Worm (Caenorhabditis elegans) whole organism, L2 larva: ENCODE measurements around the gene nep-5.

Experiments used
- C34F6.9 ChIP-seq: fragments of 150-350 bp; optimal IDR thresholded peaks from 2 replicates; lab custom pipeline; 2014; ENCODE audit warnings: missing biosample characterization, missing genetic modification characterization
- F13H6.1 ChIP-seq: sonication (generic microtip); optimal IDR thresholded peaks from 2 replicates; lab custom pipeline; 2016; ENCODE audit warnings: missing genetic modification characterization, missing compliant biosample characterization
- Y55F3AM.14 ChIP-seq: fragments of 200-800 bp; sonication (Bioruptor generic); optimal IDR thresholded peaks from 2 replicates; lab custom pipeline; 2018; ENCODE audit warnings: mild to moderate bottlenecking, missing genetic modification characterization, missing compliant biosample characterization
- aly-2 ChIP-seq: fragments of 150-350 bp; optimal IDR thresholded peaks from 2 replicates; lab custom pipeline; 2014; ENCODE audit warnings: missing biosample characterization, missing genetic modification characterization
- blmp-1 ChIP-seq: sonication (generic microtip); optimal IDR thresholded peaks from 2 replicates; lab custom pipeline; 2017; ENCODE audit warnings: missing genetic modification characterization, mild to moderate bottlenecking, missing compliant biosample characterization, antibody characterized with exemption, moderate library complexity; ENCODE audit not compliant: insufficient read depth
- ceh-16 ChIP-seq: fragments of 150-350 bp; optimal IDR thresholded peaks from 2 replicates; lab custom pipeline; 2014; ENCODE audit warnings: missing biosample characterization, missing genetic modification characterization
- ceh-82 ChIP-seq: fragments of 150-350 bp; optimal IDR thresholded peaks from 2 replicates; lab custom pipeline; 2014; ENCODE audit warnings: missing biosample characterization, missing genetic modification characterization
- crh-2 ChIP-seq: sonication (generic microtip); optimal IDR thresholded peaks from 2 replicates; lab custom pipeline; 2017; ENCODE audit warnings: missing biosample characterization, missing genetic modification characterization
- dmd-4 ChIP-seq: sonication (generic microtip); optimal IDR thresholded peaks from 2 replicates; lab custom pipeline; 2017; ENCODE audit warnings: missing biosample characterization, missing genetic modification characterization
- elt-1 ChIP-seq: fragments of 150-350 bp; optimal IDR thresholded peaks from 2 replicates; lab custom pipeline; 2014; ENCODE audit warnings: missing biosample characterization, missing genetic modification characterization
- elt-3 ChIP-seq: sonication (generic microtip); optimal IDR thresholded peaks from 2 replicates; lab custom pipeline; 2017; ENCODE audit warnings: missing biosample characterization, missing genetic modification characterization
- fos-1 ChIP-seq: fragments of 150-350 bp; optimal IDR thresholded peaks from 2 replicates; lab custom pipeline; 2014; ENCODE audit warnings: missing biosample characterization, missing genetic modification characterization
- gmeb-1 ChIP-seq: fragments of 150-350 bp; optimal IDR thresholded peaks from 2 replicates; lab custom pipeline; 2014; ENCODE audit warnings: missing biosample characterization, missing genetic modification characterization
- lin-11 ChIP-seq: fragments of 150-350 bp; sonication (generic microtip); optimal IDR thresholded peaks from 2 replicates; lab custom pipeline; 2014; ENCODE audit warnings: missing biosample characterization, missing genetic modification characterization, inconsistent platforms, mixed read lengths
- lin-13 ChIP-seq: fragments of 150-350 bp; optimal IDR thresholded peaks from 2 replicates; lab custom pipeline; 2014; ENCODE audit warnings: missing biosample characterization, missing genetic modification reagents, missing genetic modification characterization
- lsy-2 ChIP-seq, 2 experiments: fragments of 150-350 bp in 1 of 2; sonication (generic microtip) in 1 of 2; optimal IDR thresholded peaks; 2 replicates each; lab custom pipeline; 2014 to 2017; ENCODE audit warnings: missing biosample characterization in 2 of 2, missing genetic modification characterization in 2 of 2
- mab-5 ChIP-seq: fragments of 150-350 bp; optimal IDR thresholded peaks from 2 replicates; lab custom pipeline; 2014; ENCODE audit warnings: missing biosample characterization, missing genetic modification characterization
- mbf-1 ChIP-seq: sonication (generic microtip); optimal IDR thresholded peaks from 2 replicates; lab custom pipeline; 2017; ENCODE audit warnings: missing biosample characterization, missing genetic modification characterization
- nhr-10 ChIP-seq: sonication (generic microtip); optimal IDR thresholded peaks from 2 replicates; lab custom pipeline; 2017; ENCODE audit warnings: missing biosample characterization, missing genetic modification characterization
- nhr-11 ChIP-seq: fragments of 150-350 bp; optimal IDR thresholded peaks from 2 replicates; lab custom pipeline; 2014; ENCODE audit warnings: missing biosample characterization, missing genetic modification characterization
- nhr-129 ChIP-seq: fragments of 150-350 bp; optimal IDR thresholded peaks from 2 replicates; lab custom pipeline; 2014; ENCODE audit warnings: missing biosample characterization, missing genetic modification characterization
- nhr-23 ChIP-seq: fragments of 150-350 bp; optimal IDR thresholded peaks from 2 replicates; lab custom pipeline; 2014; ENCODE audit warnings: missing biosample characterization, missing genetic modification reagents, missing genetic modification characterization
- nhr-237 ChIP-seq: fragments of 150-350 bp; optimal IDR thresholded peaks from 2 replicates; lab custom pipeline; 2014; ENCODE audit warnings: missing biosample characterization, missing genetic modification characterization
- nhr-6 ChIP-seq: fragments of 150-350 bp; optimal IDR thresholded peaks from 2 replicates; lab custom pipeline; 2014; ENCODE audit warnings: missing biosample characterization, missing genetic modification characterization
- nhr-77 ChIP-seq: fragments of 150-350 bp; optimal IDR thresholded peaks from 2 replicates; lab custom pipeline; 2014; ENCODE audit warnings: missing biosample characterization, missing genetic modification characterization
- sem-4 ChIP-seq: fragments of 150-350 bp; optimal IDR thresholded peaks from 2 replicates; lab custom pipeline; 2014; ENCODE audit warnings: missing biosample characterization, missing genetic modification reagents, missing genetic modification characterization
- skn-1 ChIP-seq: sonication (generic microtip); optimal IDR thresholded peaks from 2 replicates; lab custom pipeline; 2017; ENCODE audit warnings: missing biosample characterization, missing genetic modification characterization
- sma-3 ChIP-seq: sonication (generic microtip); optimal IDR thresholded peaks from 2 replicates; lab custom pipeline; 2016; ENCODE audit warnings: missing genetic modification reagents, missing genetic modification characterization, missing compliant biosample characterization
- sma-9 ChIP-seq, 2 experiments: fragments of 150-350 bp in 1 of 2; sonication (generic microtip) in 1 of 2; optimal IDR thresholded peaks; 2 replicates each; lab custom pipeline; 2014 to 2016; ENCODE audit warnings: missing genetic modification characterization in 2 of 2, mild to moderate bottlenecking in 1 of 2, missing biosample characterization in 1 of 2, missing compliant biosample characterization in 1 of 2, missing genetic modification reagents in 1 of 2, moderate library complexity in 1 of 2
- unc-39 ChIP-seq: fragments of 150-350 bp; optimal IDR thresholded peaks from 2 replicates; lab custom pipeline; 2014; ENCODE audit warnings: missing biosample characterization, missing genetic modification characterization
- unc-55 ChIP-seq: fragments of 150-350 bp; sonication (generic microtip); optimal IDR thresholded peaks from 3 replicates; lab custom pipeline; 2014; ENCODE audit warnings: missing biosample characterization, missing genetic modification reagents, missing genetic modification characterization
- unc-62 ChIP-seq: fragments of 150-350 bp; optimal IDR thresholded peaks from 2 replicates; lab custom pipeline; 2014; ENCODE audit warnings: missing biosample characterization, missing genetic modification reagents, missing genetic modification characterization
- zag-1 ChIP-seq: fragments of 150-350 bp; optimal IDR thresholded peaks from 2 replicates; lab custom pipeline; 2014; ENCODE audit warnings: missing biosample characterization, missing genetic modification characterization
- ztf-1 ChIP-seq: fragments of 200-800 bp; sonication (Bioruptor generic); conservative IDR thresholded peaks from 2 replicates; pipeline ENCODE4 v1.3.6; 2022; ENCODE audit warnings: missing genetic modification characterization, missing compliant biosample characterization
- ztf-11 ChIP-seq: sonication (generic microtip); optimal IDR thresholded peaks from 2 replicates; lab custom pipeline; 2017; ENCODE audit warnings: missing biosample characterization, missing genetic modification characterization
- ztf-4 ChIP-seq: fragments of 150-350 bp; optimal IDR thresholded peaks from 2 replicates; lab custom pipeline; 2014; ENCODE audit warnings: missing biosample characterization, missing genetic modification characterization

Gene nep-5

DNA sequence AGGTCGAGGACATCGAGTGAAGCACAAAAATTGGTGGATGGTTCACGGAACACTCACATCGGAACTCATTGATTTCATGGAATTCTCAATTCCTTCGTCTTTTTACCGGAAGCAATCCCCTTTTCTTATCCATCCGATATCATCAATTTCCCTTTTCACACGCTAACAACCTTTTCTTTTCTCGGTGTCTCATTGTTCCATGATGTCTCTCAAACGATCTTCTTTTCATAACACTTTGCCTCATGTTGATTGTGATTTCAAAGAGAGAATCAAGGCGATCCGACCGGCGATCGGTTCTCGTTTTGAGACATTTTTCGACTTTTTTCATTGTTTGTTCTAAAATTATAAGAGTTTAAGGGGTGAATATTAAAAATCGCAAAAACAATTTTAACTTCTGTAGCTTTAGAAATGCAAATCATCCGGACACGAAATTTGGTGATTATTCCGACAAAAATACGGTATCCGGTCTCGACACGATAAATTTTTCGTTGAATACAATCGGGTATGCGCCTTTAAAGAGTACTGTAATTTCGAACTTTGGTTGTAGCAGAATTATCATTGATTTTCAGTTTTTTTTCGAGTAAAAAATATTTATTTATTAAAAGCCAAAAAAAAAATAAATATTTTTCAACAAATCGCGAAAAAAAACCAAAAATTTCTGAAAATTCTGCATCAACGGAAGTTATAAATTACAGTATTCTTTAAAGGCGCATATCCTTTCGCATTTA is 29.1 kb upstream of the nep-5 start:
- no peak for TF ChIP-seq nhr-237
- peak; percentile 54 for TF ChIP-seq blmp-1 (tag; lab: Kevin White, UChicago)
- TF ChIP-seq ztf-1 (GFP tag; lab: Robert Waterston, UW), result no peak
- TF ChIP-seq unc-55 (GFP tag; lab: Kevin White, UChicago), result no peak
- TF ChIP-seq fos-1, result peak; percentile 34

DNA sequence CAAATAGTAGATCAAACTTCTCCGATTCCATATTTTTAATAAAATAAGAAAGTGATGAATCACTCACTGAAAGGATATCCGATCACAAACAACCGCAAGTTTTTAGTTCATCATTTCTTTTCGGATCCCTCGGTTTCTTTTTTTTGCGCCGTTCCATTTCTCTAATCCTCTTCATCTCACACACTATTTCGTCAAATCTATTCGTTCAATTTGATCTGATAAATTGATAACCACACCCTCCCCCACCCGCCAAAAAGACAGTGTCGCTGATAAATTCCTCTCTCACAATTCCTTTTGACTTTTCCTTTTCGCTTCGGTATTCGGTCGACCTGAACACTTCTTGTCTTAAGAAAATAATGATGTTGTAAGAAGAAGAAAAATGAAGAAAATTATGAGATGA is 28.4 kb upstream of the nep-5 start:
- peak; percentile 9 for TF ChIP-seq sma-9 (GFP tag; optimal IDR thresholded peaks at IDR 0.05; lab: Kevin White, UChicago)
- TF ChIP-seq sma-9 (tag; optimal IDR thresholded peaks at IDR 0.05; lab: Kevin White, UChicago), result no peak
- TF ChIP-seq nhr-10 (tag; lab: Kevin White, UChicago), result no peak
- TF ChIP-seq blmp-1 (tag; lab: Kevin White, UChicago), result peak; percentile 60
- TF ChIP-seq skn-1 (tag; lab: Kevin White, UChicago), result no peak
- no peak for TF ChIP-seq C34F6.9
- TF ChIP-seq ceh-82 (tag; lab: Kevin White, UChicago), result no peak
- peak; percentile 68 for TF ChIP-seq sma-3
- no peak for TF ChIP-seq Y55F3AM.14 (GFP tag; lab: Kevin White, UChicago)
- no peak for TF ChIP-seq zag-1 (tag; lab: Kevin White, UChicago)
- peak; percentile 43 for TF ChIP-seq fos-1

DNA sequence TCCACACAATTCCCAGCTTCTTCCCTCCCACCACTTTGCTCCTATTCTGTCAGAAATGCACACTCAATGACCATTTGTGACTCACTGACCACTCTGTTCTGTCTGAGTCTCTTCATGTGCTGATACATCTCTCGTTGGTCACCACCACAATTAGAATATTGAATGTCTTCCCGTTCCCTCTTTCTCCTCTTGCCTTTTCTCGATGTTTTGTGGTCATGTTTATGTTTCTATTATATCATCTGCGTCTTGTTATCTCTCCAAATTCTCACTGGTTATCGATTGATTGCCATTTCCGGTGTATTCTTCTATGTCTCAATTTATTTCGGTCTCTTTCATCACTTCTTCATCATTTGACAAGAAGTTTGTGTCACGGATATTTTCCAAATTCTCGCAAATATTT is 27.0 kb upstream of the nep-5 start:
- TF ChIP-seq skn-1 (tag; lab: Kevin White, UChicago), result no peak
- TF ChIP-seq fos-1, result peak; percentile 44
- TF ChIP-seq F13H6.1, result peak; percentile 46
- TF ChIP-seq, all 48 proteins: peak for 2

DNA sequence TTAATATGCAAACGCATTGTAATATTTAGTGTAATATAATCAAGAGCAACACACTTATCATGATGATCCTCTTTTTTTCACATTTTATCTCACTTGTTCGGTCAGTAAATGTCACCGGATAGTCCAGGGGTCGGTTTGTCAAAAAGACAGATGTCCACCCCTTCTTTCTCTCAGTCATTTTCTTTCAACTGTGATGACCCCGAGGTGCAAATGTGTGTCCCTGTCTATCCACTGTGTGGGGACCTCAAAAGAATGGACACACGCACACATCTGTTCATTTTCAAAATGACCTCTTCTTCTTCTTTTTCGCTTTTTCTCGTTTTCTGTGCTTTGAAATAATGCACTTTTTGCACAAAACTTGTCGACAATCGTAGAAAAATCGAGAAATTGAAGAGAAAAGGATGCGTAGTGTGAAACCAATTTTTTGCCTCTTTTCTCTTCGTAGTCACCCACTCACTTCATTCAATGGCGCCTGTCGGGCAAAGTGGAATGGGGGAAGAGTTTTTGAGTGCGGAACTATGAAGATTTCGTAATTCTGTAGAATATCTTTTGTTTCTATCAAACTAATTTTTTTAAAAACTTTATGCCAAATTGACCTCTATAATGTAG is 24.1 kb upstream of the nep-5 start:
- peak in 1 of 2 experiments; percentile 46 for TF ChIP-seq lsy-2 (tag; optimal IDR thresholded peaks at IDR 0.05; lab: Kevin White, UChicago)
- TF ChIP-seq nhr-129 (tag; lab: Kevin White, UChicago), result peak; percentile 43
- no peak for TF ChIP-seq nhr-77 (tag; lab: Kevin White, UChicago)
- no peak for TF ChIP-seq nhr-6 (tag; lab: Kevin White, UChicago)
- TF ChIP-seq sem-4, result peak; percentile 49
- TF ChIP-seq zag-1 (tag; lab: Kevin White, UChicago), result peak; percentile 32
- peak; percentile 41 for TF ChIP-seq unc-55 (GFP tag; lab: Kevin White, UChicago)
- TF ChIP-seq skn-1 (tag; lab: Kevin White, UChicago), result no peak
- TF ChIP-seq ztf-11 (tag; lab: Kevin White, UChicago), result no peak
- TF ChIP-seq F13H6.1, result peak; percentile 44
- peak; percentile 23 for TF ChIP-seq C34F6.9

DNA sequence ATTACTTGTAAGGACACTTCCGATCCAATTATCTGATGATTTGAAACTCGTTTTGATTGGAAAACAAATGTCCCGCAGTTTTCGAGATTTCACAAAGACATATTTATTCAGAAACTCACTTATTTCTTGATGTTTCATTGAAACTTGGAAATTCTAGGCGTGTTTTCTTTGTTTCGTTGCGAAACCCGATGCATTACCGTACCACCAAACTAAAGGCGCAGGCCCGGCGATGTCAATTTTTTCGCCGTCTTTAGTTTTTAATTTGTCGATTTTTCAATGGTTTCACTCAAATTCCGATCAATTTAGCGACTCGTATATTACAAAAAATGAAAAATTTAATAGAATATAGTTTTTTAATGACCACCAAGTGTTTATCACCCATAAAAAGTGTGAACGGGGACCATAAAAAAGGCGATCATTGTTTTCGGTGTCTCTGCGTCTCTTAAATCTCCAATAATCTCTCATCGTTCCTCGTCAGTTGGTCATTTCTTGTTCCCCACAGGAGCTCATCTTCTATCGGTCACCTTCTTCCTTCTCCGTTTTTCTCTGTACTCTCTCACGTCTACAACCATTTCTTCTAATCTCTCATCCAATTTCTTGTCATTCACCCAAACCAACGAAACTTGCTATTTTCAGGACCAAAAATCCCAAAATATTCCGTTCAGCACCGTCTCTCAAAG is 22.1 kb upstream of the nep-5 start, which contains the start of gene clr-1:
TSS of gene clr-1 (plus strand) at position 630 of the 680 bp plus-strand sequence.
- peak; percentile 13 for TF ChIP-seq F13H6.1
- TF ChIP-seq unc-55 (GFP tag; lab: Kevin White, UChicago), result no peak

DNA sequence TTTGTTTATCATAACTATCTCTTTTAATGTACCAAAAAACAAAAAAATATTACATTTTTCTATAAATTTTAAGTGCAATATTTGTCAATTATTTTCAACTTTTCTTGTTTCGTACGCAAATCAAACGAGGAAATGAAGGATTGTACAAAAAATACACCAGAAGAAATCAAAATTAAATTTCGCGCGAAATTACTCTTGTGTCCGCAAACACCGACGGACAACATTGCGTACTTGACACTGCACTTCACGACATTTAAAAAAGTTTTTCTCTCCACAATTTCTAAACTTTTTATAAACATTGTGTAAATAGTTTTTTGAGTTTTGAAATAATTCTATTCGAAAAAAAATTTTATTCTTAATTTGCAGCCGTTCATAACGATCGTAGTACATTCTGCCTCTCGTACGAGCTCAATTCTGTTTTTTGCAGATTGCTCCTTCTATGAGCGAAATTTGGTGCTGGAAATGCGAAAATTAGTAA is 14.0 kb upstream of the nep-5 start, which contains the start of gene mrps-16:
TSS of gene mrps-16 (plus strand) at position 428 of the 478 bp plus-strand sequence.
- no peak for TF ChIP-seq ztf-4 (tag; lab: Kevin White, UChicago)
- TF ChIP-seq ceh-82 (tag; lab: Kevin White, UChicago), result no peak
- peak; percentile 41 for TF ChIP-seq mab-5 (tag; lab: Kevin White, UChicago)
- TF ChIP-seq aly-2 (tag; lab: Kevin White, UChicago), result no peak
- no peak for TF ChIP-seq blmp-1 (tag; lab: Kevin White, UChicago)
- no peak for TF ChIP-seq mbf-1 (tag; lab: Kevin White, UChicago)
- peak; percentile 39 for TF ChIP-seq lin-13 (GFP tag; lab: Kevin White, UChicago)
- TF ChIP-seq lin-11 (tag; lab: Kevin White, UChicago), result no peak
- TF ChIP-seq ztf-11 (tag; lab: Kevin White, UChicago), result no peak
- no peak for TF ChIP-seq dmd-4
- TF ChIP-seq skn-1 (tag; lab: Kevin White, UChicago), result no peak
- peak; percentile 26 for TF ChIP-seq fos-1
- no peak for TF ChIP-seq nhr-11
- TF ChIP-seq ceh-16 (tag; lab: Kevin White, UChicago), result no peak
- peak; percentile 72 for TF ChIP-seq unc-55 (GFP tag; lab: Kevin White, UChicago)
- TF ChIP-seq C34F6.9, result peak; percentile 64
- no peak for TF ChIP-seq unc-62
- TF ChIP-seq gmeb-1 (tag; lab: Kevin White, UChicago), result peak; percentile 96
- no peak for TF ChIP-seq nhr-23 (tag; lab: Kevin White, UChicago)
- TF ChIP-seq unc-39 (tag; lab: Kevin White, UChicago), result no peak
- no peak for TF ChIP-seq sem-4
- TF ChIP-seq nhr-129 (tag; lab: Kevin White, UChicago), result peak; percentile 53
- TF ChIP-seq lsy-2 (tag; optimal IDR thresholded peaks at IDR 0.05; lab: Kevin White, UChicago), result peak; percentile 62 to 88
- no peak for TF ChIP-seq zag-1 (tag; lab: Kevin White, UChicago)
- TF ChIP-seq crh-2, result peak; percentile 34
- no peak for TF ChIP-seq nhr-10 (tag; lab: Kevin White, UChicago)
- TF ChIP-seq elt-1 (tag; lab: Kevin White, UChicago), result no peak
- TF ChIP-seq elt-3 (tag; lab: Kevin White, UChicago), result no peak
- peak; percentile 8 for TF ChIP-seq nhr-6 (tag; lab: Kevin White, UChicago)
